Fruit fly (Drosophila melanogaster) whole organism, embryonic: Measurements from ENCODE around the gene eEF1alpha2.
A peak's percentile ranks its signal among the peaks of the same experiment; 100 is the strongest.

ENCODE experiments used
- Ada2b ChIP-seq: fragments of 200-800 bp; sonication (Bioruptor generic); IDR thresholded peaks from 2 replicates; pipeline ENCODE4 v1.3.6; 2022; ENCODE audit warnings: missing biosample characterization, missing genetic modification characterization
- Atf3 ChIP-seq: fragments of 200-800 bp; sonication (Bioruptor generic); optimal IDR thresholded peaks from 3 replicates; lab custom pipeline; 2016; ENCODE audit warnings: missing biosample characterization, missing genetic modification characterization
- Blimp-1 ChIP-seq: fragments of 200-800 bp; sonication (Bioruptor generic); optimal IDR thresholded peaks from 3 replicates; lab custom pipeline; 2018; ENCODE audit warnings: missing biosample characterization, missing genetic modification characterization, mild to moderate bottlenecking, moderate library complexity, missing genetic modification reagents
- CG11504 ChIP-seq: fragments of 200-800 bp; sonication (Bioruptor generic); optimal IDR thresholded peaks from 3 replicates; lab custom pipeline; 2019; ENCODE audit warnings: missing biosample characterization, mild to moderate bottlenecking, missing genetic modification characterization, moderate library complexity
- CG1603 ChIP-seq: fragments of 200-800 bp; sonication (Bioruptor generic); optimal IDR thresholded peaks from 2 replicates; lab custom pipeline; 2019; ENCODE audit warnings: missing biosample characterization, mild to moderate bottlenecking, missing genetic modification characterization, moderate library complexity
- CG17361 ChIP-seq: fragments of 200-800 bp; sonication (Bioruptor generic); IDR thresholded peaks from 3 replicates; pipeline ENCODE4 v1.3.6; 2022; ENCODE audit warnings: missing biosample characterization, missing genetic modification characterization
- CG2199 ChIP-seq: fragments of 200-800 bp; sonication (Bioruptor generic); IDR thresholded peaks from 3 replicates; pipeline ENCODE4 v1.3.6; 2022; ENCODE audit warnings: missing biosample characterization, missing genetic modification characterization
- CG2678 ChIP-seq: fragments of 200-800 bp; sonication (Bioruptor generic); optimal IDR thresholded peaks from 3 replicates; lab custom pipeline; 2019; ENCODE audit warnings: missing biosample characterization, mild to moderate bottlenecking, missing genetic modification characterization, moderate library complexity
- CG31441 ChIP-seq: fragments of 200-800 bp; sonication (Bioruptor generic); IDR thresholded peaks from 2 replicates; pipeline ENCODE4 v1.3.6; 2022; ENCODE audit warnings: missing biosample characterization, missing genetic modification characterization
- CG32772 ChIP-seq: fragments of 200-800 bp; sonication (Bioruptor generic); IDR thresholded peaks from 2 replicates; pipeline ENCODE4 v1.3.6; 2022; ENCODE audit warnings: missing biosample characterization, missing genetic modification characterization
- CG34224 ChIP-seq: fragments of 200-800 bp; sonication (Bioruptor generic); IDR thresholded peaks from 3 replicates; pipeline ENCODE4 v1.3.6; 2022; ENCODE audit warnings: missing biosample characterization, missing genetic modification characterization; ENCODE audit not compliant: partially characterized antibody
- CG3838 ChIP-seq: fragments of 200-800 bp; sonication (Bioruptor generic); optimal IDR thresholded peaks from 3 replicates; lab custom pipeline; 2016; ENCODE audit warnings: missing biosample characterization, missing genetic modification characterization
- CG4360 ChIP-seq: fragments of 200-800 bp; sonication (Bioruptor generic); IDR thresholded peaks from 2 replicates; pipeline ENCODE4 v1.3.6; 2022; ENCODE audit warnings: missing biosample characterization, missing genetic modification characterization
- CG6254 ChIP-seq: fragments of 200-800 bp; sonication (Bioruptor generic); optimal IDR thresholded peaks from 3 replicates; lab custom pipeline; 2017; ENCODE audit warnings: mild to moderate bottlenecking, missing biosample characterization, missing genetic modification reagents, missing genetic modification characterization
- CG8290 ChIP-seq, 3 experiments: fragments of 200-800 bp; sonication (Bioruptor generic); optimal IDR thresholded peaks; 2 replicates each; lab custom pipeline; 2016 to 2019; ENCODE audit warnings: missing biosample characterization in 3 of 3, missing genetic modification characterization in 3 of 3, mild to moderate bottlenecking in 2 of 3, moderate library complexity in 1 of 3
- CG9437 ChIP-seq: fragments of 200-800 bp; sonication (Bioruptor generic); optimal IDR thresholded peaks from 2 replicates; lab custom pipeline; 2018; ENCODE audit warnings: missing biosample characterization, mild to moderate bottlenecking, missing genetic modification characterization
- D19A ChIP-seq: fragments of 200-800 bp; optimal IDR thresholded peaks from 3 replicates; lab custom pipeline; 2019; ENCODE audit warnings: missing biosample characterization, mild to moderate bottlenecking, missing genetic modification characterization, moderate library complexity
- D19B ChIP-seq: fragments of 200-800 bp; sonication (Bioruptor generic); optimal IDR thresholded peaks from 2 replicates; lab custom pipeline; 2017; ENCODE audit warnings: missing biosample characterization, mild to moderate bottlenecking, missing genetic modification characterization
- Eip74EF ChIP-seq, 2 experiments: fragments of 200-800 bp in 1 of 2; fragments of >200 bp in 1 of 2; sonication (Bioruptor generic) in 1 of 2; optimal IDR thresholded peaks; 2 replicates each; lab custom pipeline; 2017 to 2019; ENCODE audit warnings: missing biosample characterization in 2 of 2, missing genetic modification characterization in 2 of 2, mild to moderate bottlenecking in 1 of 2, moderate library complexity in 1 of 2
- Hr51 ChIP-seq, 2 experiments: fragments of 200-800 bp; sonication (Bioruptor generic); optimal IDR thresholded peaks; 2 replicates in 1 of 2; 3 replicates in 1 of 2; lab custom pipeline; 2016 to 2018; ENCODE audit warnings: missing biosample characterization in 2 of 2, missing genetic modification characterization in 2 of 2, mild to moderate bottlenecking in 1 of 2, moderate library complexity in 1 of 2
- Med ChIP-seq: fragments of 200-800 bp; sonication (Bioruptor generic); peaks from one replicate; lab custom pipeline; 2016; ENCODE audit warnings: missing biosample characterization, missing genetic modification characterization, mild to moderate bottlenecking, inconsistent platforms, moderate library complexity
- Oli ChIP-seq: fragments of 200-800 bp; sonication (Bioruptor generic); optimal IDR thresholded peaks from 2 replicates; lab custom pipeline; 2018; ENCODE audit warnings: missing biosample characterization, mild to moderate bottlenecking, missing genetic modification characterization, moderate library complexity
- Ptx1 ChIP-seq: fragments of 200-800 bp; sonication (Bioruptor generic); IDR thresholded peaks from 2 replicates; pipeline ENCODE4 v1.3.6; 2022; ENCODE audit warnings: missing biosample characterization, missing genetic modification characterization
- Sox100B ChIP-seq: fragments of 200-800 bp; sonication (Bioruptor generic); optimal IDR thresholded peaks from 3 replicates; lab custom pipeline; 2018; ENCODE audit warnings: missing biosample characterization, mild to moderate bottlenecking, missing genetic modification characterization
- Sox102F ChIP-seq: fragments of 200-800 bp; sonication (Bioruptor generic); optimal IDR thresholded peaks from 2 replicates; lab custom pipeline; 2018; ENCODE audit warnings: missing biosample characterization, mild to moderate bottlenecking, missing genetic modification characterization, moderate library complexity
- Sry-δ ChIP-seq: fragments of 200-800 bp; sonication (Bioruptor generic); optimal IDR thresholded peaks from 2 replicates; lab custom pipeline; 2016; ENCODE audit warnings: missing biosample characterization, missing genetic modification characterization
- Tbp ChIP-seq: fragments of >200 bp; optimal IDR thresholded peaks from 2 replicates; lab custom pipeline; 2018; ENCODE audit warnings: missing biosample characterization, missing genetic modification characterization
- Xrp1 ChIP-seq: fragments of 200-800 bp; sonication (Bioruptor generic); IDR thresholded peaks from 2 replicates; pipeline ENCODE4 v1.3.6; 2022; ENCODE audit warnings: missing biosample characterization, missing genetic modification characterization
- bab2 ChIP-seq: fragments of 200-800 bp; sonication (Bioruptor generic); optimal IDR thresholded peaks from 2 replicates; lab custom pipeline; 2016; ENCODE audit warnings: missing biosample characterization, missing genetic modification characterization
- bsh ChIP-seq, 2 experiments: fragments of 200-800 bp; sonication (Bioruptor generic); optimal IDR thresholded peaks; 2 replicates each; lab custom pipeline; 2017 to 2018; ENCODE audit warnings: mild to moderate bottlenecking in 2 of 2, missing biosample characterization in 2 of 2, missing genetic modification characterization in 2 of 2, moderate library complexity in 1 of 2
- dmrt99B ChIP-seq: fragments of 200-800 bp; sonication (Bioruptor generic); optimal IDR thresholded peaks from 2 replicates; lab custom pipeline; 2018; ENCODE audit warnings: missing biosample characterization, mild to moderate bottlenecking, missing genetic modification characterization, moderate library complexity
- gem ChIP-seq: fragments of 200-800 bp; sonication (Bioruptor generic); optimal IDR thresholded peaks from 2 replicates; lab custom pipeline; 2019; ENCODE audit warnings: missing biosample characterization, mild to moderate bottlenecking, missing genetic modification characterization, moderate library complexity
- gsb-n ChIP-seq: fragments of 200-800 bp; sonication (Bioruptor generic); optimal IDR thresholded peaks from 3 replicates; lab custom pipeline; 2018; ENCODE audit warnings: missing biosample characterization, mild to moderate bottlenecking, missing genetic modification characterization
- knrl ChIP-seq: fragments of 200-800 bp; sonication (Bioruptor generic); IDR thresholded peaks from 3 replicates; pipeline ENCODE4 v1.3.6; 2022; ENCODE audit warnings: missing biosample characterization, missing genetic modification characterization; ENCODE audit not compliant: partially characterized antibody
- lbe ChIP-seq: fragments of 200-800 bp; sonication (Bioruptor generic); optimal IDR thresholded peaks from 2 replicates; lab custom pipeline; 2016; ENCODE audit warnings: missing biosample characterization, mild to moderate bottlenecking, missing genetic modification characterization
- lmd ChIP-seq: fragments of 200-800 bp; sonication (Bioruptor generic); IDR thresholded peaks from 2 replicates; pipeline ENCODE4 v1.3.6; 2022; ENCODE audit warnings: missing biosample characterization, missing genetic modification characterization
- oc ChIP-seq: fragments of 200-800 bp; sonication (Bioruptor generic); optimal IDR thresholded peaks from 2 replicates; lab custom pipeline; 2018; ENCODE audit warnings: missing biosample characterization, mild to moderate bottlenecking, missing genetic modification characterization, moderate library complexity
- row ChIP-seq: fragments of 200-800 bp; sonication (Bioruptor generic); IDR thresholded peaks from 3 replicates; pipeline ENCODE4 v1.3.6; 2022; ENCODE audit warnings: missing biosample characterization, missing genetic modification characterization
- sd ChIP-seq: fragments of 200-800 bp; sonication (Bioruptor generic); optimal IDR thresholded peaks from 3 replicates; lab custom pipeline; 2018; ENCODE audit warnings: missing biosample characterization, mild to moderate bottlenecking, missing genetic modification characterization, moderate library complexity
- sens ChIP-seq: fragments of 200-800 bp; sonication (Bioruptor generic); peaks from one replicate; lab custom pipeline; 2016; ENCODE audit warnings: missing biosample characterization, missing genetic modification characterization
- sisA ChIP-seq: fragments of 200-800 bp; sonication (Bioruptor generic); IDR thresholded peaks from 2 replicates; pipeline ENCODE4 v1.3.6; 2022; ENCODE audit warnings: missing biosample characterization, missing genetic modification characterization
- slbo ChIP-seq: fragments of 200-800 bp; sonication (Bioruptor generic); IDR thresholded peaks from 2 replicates; pipeline ENCODE4 v1.3.6; 2022; ENCODE audit warnings: missing biosample characterization, missing genetic modification characterization
- sr ChIP-seq: fragments of 200-800 bp; sonication (Bioruptor generic); IDR thresholded peaks from 3 replicates; pipeline ENCODE4 v1.3.6; 2022; ENCODE audit warnings: missing biosample characterization, missing genetic modification characterization
- stc ChIP-seq: fragments of 200-800 bp; sonication (Bioruptor generic); IDR thresholded peaks from 2 replicates; pipeline ENCODE4 v1.3.6; 2022; ENCODE audit warnings: missing biosample characterization, missing genetic modification characterization
- tna ChIP-seq: fragments of 200-800 bp; sonication (Bioruptor generic); IDR thresholded peaks from 2 replicates; pipeline ENCODE4 v1.3.6; 2022; ENCODE audit warnings: missing biosample characterization, missing genetic modification characterization; ENCODE audit not compliant: partially characterized antibody
- wdn ChIP-seq: fragments of 200-800 bp; sonication (Bioruptor generic); IDR thresholded peaks from 2 replicates; pipeline ENCODE4 v1.3.6; 2022; ENCODE audit warnings: missing biosample characterization, missing genetic modification characterization
- zen ChIP-seq: fragments of 200-800 bp; sonication (Bioruptor generic); optimal IDR thresholded peaks from 3 replicates; lab custom pipeline; 2018; ENCODE audit warnings: missing biosample characterization, mild to moderate bottlenecking, missing genetic modification characterization, moderate library complexity

The eEF1alpha2 gene

dm6 chr3R:31709769-31710168 is 28.5 kb upstream of the eEF1alpha2 start:
- TF ChIP-seq gem (tag; lab: Kevin White, UChicago) (peak; percentile 10), sens (GFP tag; lab: Kevin White, UChicago) (peak; percentile 63), bsh (GFP tag; optimal IDR thresholded peaks at IDR 0.05; lab: Kevin White, UChicago) (peak in 1 of 2 experiments; percentile 24), Ptx1 (GFP tag; lab: Robert Waterston, UW) (0 out of 2 replicates have a peak, but pooled peaks have one; percentile 11), stc (GFP tag; lab: Robert Waterston, UW) (no peak), Tbp (GFP tag; lab: Kevin White, UChicago) (no peak), row (GFP tag; lab: Robert Waterston, UW) (peak; percentile 53), slbo (no peak), D19A (tag; lab: Kevin White, UChicago) (peak; percentile 65), gsb-n (tag; lab: Kevin White, UChicago) (no peak), CG11504 (peak; percentile 24), Med (peak; percentile 71), CG1603 (tag; lab: Kevin White, UChicago) (peak; percentile 26), Sry-δ (GFP tag; lab: Kevin White, UChicago) (no peak), wdn (GFP tag; lab: Robert Waterston, UW) (no peak), CG31441 (GFP tag; lab: Robert Waterston, UW) (0 out of 2 replicates have a peak, but pooled peaks have one; percentile 27), tna (GFP tag; lab: Robert Waterston, UW) (no peak), dmrt99B (peak; percentile 37), CG9437 (GFP tag; lab: Kevin White, UChicago) (peak; percentile 4), D19B (GFP tag; lab: Kevin White, UChicago) (peak; percentile 47), oc (peak; percentile 25), Sox102F (GFP tag; lab: Kevin White, UChicago) (peak; percentile 12), Atf3 (GFP tag; lab: Kevin White, UChicago) (peak; percentile 7), Oli (tag; lab: Kevin White, UChicago) (peak; percentile 16), Eip74EF (GFP tag; optimal IDR thresholded peaks at IDR 0.05; lab: Kevin White, UChicago) (no peak), CG17361 (GFP tag; lab: Robert Waterston, UW) (0 out of 3 replicates have a peak, but pooled peaks have one; percentile 24), CG2678 (peak; percentile 21), sr (GFP tag; lab: Robert Waterston, UW) (peak; percentile 69; the same call in 1 of the 3 replicates), Sox100B (no peak), lmd (GFP tag; lab: Robert Waterston, UW) (peak; percentile 39; the same call in 1 of the 2 replicates), sisA (GFP tag; lab: Robert Waterston, UW) (0 out of 2 replicates have a peak, but pooled peaks have one; percentile 19), Ada2b (GFP tag; lab: Robert Waterston, UW) (0 out of 2 replicates have a peak, but pooled peaks have one; percentile 23), Hr51 (GFP tag; optimal IDR thresholded peaks at IDR 0.05; lab: Kevin White, UChicago) (peak in 1 of 2 experiments; percentile 23)

- TF ChIP-seq CG32772 (GFP tag; lab: Robert Waterston, UW) = no peak
- no peak for TF ChIP-seq zen (tag; lab: Kevin White, UChicago)
- TF ChIP-seq sd (tag; lab: Kevin White, UChicago) = peak; percentile 7
- 0 out of 3 replicates have a peak, but pooled peaks have one; percentile 30 for TF ChIP-seq CG2199
- no peak for TF ChIP-seq CG8290 (GFP tag; optimal IDR thresholded peaks at IDR 0.05; lab: Kevin White, UChicago)
- TF ChIP-seq CG8290 (tag; optimal IDR thresholded peaks at IDR 0.05; lab: Kevin White, UChicago) = no peak
- peak; percentile 52 for TF ChIP-seq Med
- TF ChIP-seq CG3838 (GFP tag; lab: Kevin White, UChicago) = no peak
- TF ChIP-seq CG34224 (GFP tag; lab: Robert Waterston, UW) = no peak
- no peak for TF ChIP-seq lbe (GFP tag; lab: Kevin White, UChicago)
- TF ChIP-seq knrl (GFP tag; lab: Robert Waterston, UW) = 0 out of 3 replicates have a peak, but pooled peaks have one; percentile 11
- TF ChIP-seq Blimp-1 (GFP tag; lab: Kevin White, UChicago) = peak; percentile 42
- TF ChIP-seq Xrp1 = 0 out of 2 replicates have a peak, but pooled peaks have one; percentile 6
- TF ChIP-seq CG4360 (GFP tag; lab: Robert Waterston, UW) = 0 out of 2 replicates have a peak, but pooled peaks have one; percentile 18
- TF ChIP-seq sr (GFP tag; lab: Robert Waterston, UW) = peak; percentile 75
- no peak for TF ChIP-seq CG6254 (GFP tag; lab: Kevin White, UChicago)
- no peak for TF ChIP-seq bab2 (GFP tag; lab: Kevin White, UChicago)
- TF ChIP-seq sens (GFP tag; lab: Kevin White, UChicago) = peak; percentile 76
These were observed 26.8 kb upstream of the eEF1alpha2 start for dm6 chr3R:31711270-31712029.
